Worm (Caenorhabditis elegans) whole organism, young adult: ENCODE results near the gene W02B12.12.

Source experiments
- C17E4.6 ChIP-seq: fragments of 200-800 bp; sonication (Bioruptor generic); IDR thresholded peaks from 2 replicates; pipeline ENCODE4 v1.3.6; 2022; ENCODE audit warnings: missing genetic modification reagents, missing genetic modification characterization, missing compliant biosample characterization
- F23B12.7 ChIP-seq: sonication (generic microtip); optimal IDR thresholded peaks from 2 replicates; lab custom pipeline; 2017; ENCODE audit warnings: missing genetic modification characterization, mild to moderate bottlenecking, missing compliant biosample characterization, antibody characterized with exemption, moderate library complexity; ENCODE audit not compliant: insufficient read depth
- F49E8.2 ChIP-seq: sonication (generic microtip); optimal IDR thresholded peaks from 3 replicates; lab custom pipeline; 2017; ENCODE audit warnings: missing genetic modification characterization, mild to moderate bottlenecking, missing compliant biosample characterization, antibody characterized with exemption, moderate library complexity; ENCODE audit not compliant: insufficient read depth
- F52B5.7 ChIP-seq: sonication (generic microtip); optimal IDR thresholded peaks from 2 replicates; lab custom pipeline; 2016; ENCODE audit warnings: mild to moderate bottlenecking, missing genetic modification characterization, missing compliant biosample characterization
- F55B11.4 ChIP-seq: sonication (generic microtip); optimal IDR thresholded peaks from 2 replicates; lab custom pipeline; 2016; ENCODE audit warnings: missing compliant biosample characterization, missing genetic modification characterization, borderline replicate concordance; ENCODE audit not compliant: insufficient read depth
- K11D2.4 ChIP-seq: fragments of 200-800 bp; sonication (Bioruptor generic); IDR thresholded peaks from 2 replicates; pipeline ENCODE4 v1.3.6; 2022; ENCODE audit warnings: missing genetic modification reagents, missing genetic modification characterization, missing compliant biosample characterization
- Y67H2A.10 ChIP-seq: fragments of 200-800 bp; sonication (Bioruptor generic); conservative IDR thresholded peaks from 2 replicates; pipeline ENCODE4 v1.3.6; 2022; ENCODE audit warnings: missing genetic modification reagents, missing genetic modification characterization, missing compliant biosample characterization
- Y95B8A.8 ChIP-seq: fragments of 200-800 bp; sonication (Bioruptor generic); IDR thresholded peaks from 2 replicates; pipeline ENCODE4 v1.3.6; 2022; ENCODE audit warnings: missing genetic modification reagents, missing genetic modification characterization, missing compliant biosample characterization
- akir-1 ChIP-seq: fragments of 200-800 bp; sonication (Bioruptor generic); optimal IDR thresholded peaks from 2 replicates; lab custom pipeline; 2018; ENCODE audit warnings: mild to moderate bottlenecking, missing genetic modification characterization, moderate library complexity, missing compliant biosample characterization
- cebp-2 ChIP-seq: fragments of 200-800 bp; sonication (Bioruptor generic); IDR thresholded peaks from 2 replicates; pipeline ENCODE4 v1.3.6; 2022; ENCODE audit warnings: missing genetic modification characterization, missing compliant biosample characterization
- ceh-40 ChIP-seq: fragments of 200-800 bp; sonication (Bioruptor generic); IDR thresholded peaks from 2 replicates; pipeline ENCODE4 v1.3.6; 2022; ENCODE audit warnings: missing genetic modification characterization, missing compliant biosample characterization
- ceh-58 ChIP-seq: fragments of 200-800 bp; sonication (Bioruptor generic); IDR thresholded peaks from 2 replicates; pipeline ENCODE4 v1.3.6; 2022; ENCODE audit warnings: missing genetic modification characterization, missing compliant biosample characterization
- ceh-79 ChIP-seq: sonication (generic microtip); optimal IDR thresholded peaks from 2 replicates; lab custom pipeline; 2017; ENCODE audit warnings: mild to moderate bottlenecking, missing genetic modification characterization, missing compliant biosample characterization
- ceh-91 ChIP-seq: fragments of 200-800 bp; sonication (Bioruptor generic); IDR thresholded peaks from 2 replicates; pipeline ENCODE4 v1.3.6; 2022; ENCODE audit warnings: missing genetic modification reagents, missing genetic modification characterization, missing compliant biosample characterization
- chd-7 ChIP-seq: sonication (generic microtip); optimal IDR thresholded peaks from 2 replicates; lab custom pipeline; 2016; ENCODE audit warnings: mild to moderate bottlenecking, missing genetic modification characterization, moderate library complexity, missing compliant biosample characterization
- dox-1 ChIP-seq: fragments of 200-800 bp; sonication (Bioruptor generic); IDR thresholded peaks from 2 replicates; pipeline ENCODE4 v1.3.6; 2022; ENCODE audit warnings: missing genetic modification reagents, missing genetic modification characterization, missing compliant biosample characterization
- egl-44 ChIP-seq: fragments of 200-800 bp; sonication (Bioruptor generic); IDR thresholded peaks from 2 replicates; pipeline ENCODE4 v1.3.6; 2022; ENCODE audit warnings: missing genetic modification reagents, missing genetic modification characterization, missing compliant biosample characterization
- egrh-3 ChIP-seq: fragments of 200-800 bp; sonication (Bioruptor generic); IDR thresholded peaks from 2 replicates; pipeline ENCODE4 v1.3.6; 2022; ENCODE audit warnings: missing genetic modification reagents, missing genetic modification characterization, missing compliant biosample characterization
- fkh-3 ChIP-seq: sonication (generic microtip); optimal IDR thresholded peaks from 2 replicates; lab custom pipeline; 2016; ENCODE audit warnings: mild to moderate bottlenecking, missing genetic modification characterization, missing compliant biosample characterization
- hlh-12 ChIP-seq: sonication (generic microtip); optimal IDR thresholded peaks from 2 replicates; lab custom pipeline; 2016; ENCODE audit warnings: missing genetic modification characterization, missing compliant biosample characterization
- let-607 ChIP-seq, 2 experiments: fragments of 200-800 bp in 1 of 2; sonication (Bioruptor generic) in 1 of 2; sonication (generic microtip) in 1 of 2; optimal IDR thresholded peaks; 2 replicates each; lab custom pipeline; 2016 to 2018; ENCODE audit warnings: mild to moderate bottlenecking in 2 of 2, missing compliant biosample characterization in 2 of 2, missing genetic modification characterization in 2 of 2, moderate library complexity in 2 of 2, missing genotype in 1 of 2
- lin-35 ChIP-seq, 3 experiments: fragments of 150-350 bp in 2 of 3; sonication (generic microtip) in 1 of 3; optimal IDR thresholded peaks; 2 replicates each; lab custom pipeline; 2014 to 2018; ENCODE audit warnings: missing biosample characterization in 3 of 3, missing genetic modification characterization in 3 of 3, missing genetic modification reagents in 3 of 3
- lir-1 ChIP-seq: fragments of 200-800 bp; sonication (Bioruptor generic); conservative IDR thresholded peaks from 2 replicates; pipeline ENCODE4 v1.3.6; 2022; ENCODE audit warnings: missing genetic modification reagents, missing genetic modification characterization, missing compliant biosample characterization
- madf-3 ChIP-seq: fragments of 200-800 bp; sonication (Bioruptor generic); IDR thresholded peaks from 2 replicates; pipeline ENCODE4 v1.3.6; 2022; ENCODE audit warnings: missing genetic modification reagents, missing genetic modification characterization, missing compliant biosample characterization
- nfya-1 ChIP-seq: sonication (generic microtip); optimal IDR thresholded peaks from 2 replicates; lab custom pipeline; 2017; ENCODE audit warnings: antibody characterized with exemption, missing compliant biosample characterization, missing genetic modification characterization, borderline replicate concordance; ENCODE audit not compliant: insufficient read depth
- nhr-80 ChIP-seq: sonication (generic microtip); optimal IDR thresholded peaks from 2 replicates; lab custom pipeline; 2016; ENCODE audit warnings: missing genetic modification characterization, missing compliant biosample characterization
- pha-4 ChIP-seq: fragments of 150-350 bp; sonication (generic microtip); optimal IDR thresholded peaks from 2 replicates; lab custom pipeline; 2014; ENCODE audit warnings: missing biosample characterization, missing genetic modification reagents, missing genetic modification characterization
- rcor-1 ChIP-seq: fragments of 200-800 bp; sonication (Bioruptor generic); IDR thresholded peaks from 2 replicates; pipeline ENCODE4 v1.3.6; 2022; ENCODE audit warnings: missing genetic modification reagents, missing genetic modification characterization, missing compliant biosample characterization
- repo-1 ChIP-seq: sonication (generic microtip); optimal IDR thresholded peaks from 2 replicates; lab custom pipeline; 2017; ENCODE audit warnings: mild to moderate bottlenecking, missing genetic modification characterization, missing compliant biosample characterization
- sea-2 ChIP-seq: fragments of 200-800 bp; sonication (Bioruptor generic); IDR thresholded peaks from 2 replicates; pipeline ENCODE4 v1.3.6; 2022; ENCODE audit warnings: missing genetic modification characterization, missing compliant biosample characterization
- somi-1 ChIP-seq: fragments of 200-800 bp; sonication (Bioruptor generic); optimal IDR thresholded peaks from 2 replicates; lab custom pipeline; 2018; ENCODE audit warnings: mild to moderate bottlenecking, missing genetic modification characterization, missing compliant biosample characterization
- tbp1 ChIP-seq: fragments of 200-800 bp; sonication (Bioruptor generic); optimal IDR thresholded peaks from 2 replicates; lab custom pipeline; 2018; ENCODE audit warnings: mild to moderate bottlenecking, missing genetic modification characterization, missing compliant biosample characterization
- zfh-2 ChIP-seq: fragments of 200-800 bp; sonication (Bioruptor generic); conservative IDR thresholded peaks from 2 replicates; pipeline ENCODE4 v1.3.6; 2022; ENCODE audit warnings: missing genetic modification reagents, missing genetic modification characterization, missing compliant biosample characterization
- zim-3 ChIP-seq: sonication (generic microtip); optimal IDR thresholded peaks from 2 replicates; lab custom pipeline; 2017; ENCODE audit warnings: mild to moderate bottlenecking, missing genetic modification characterization, moderate library complexity, missing compliant biosample characterization
- ztf-18 ChIP-seq: sonication (generic microtip); optimal IDR thresholded peaks from 2 replicates; lab custom pipeline; 2016; ENCODE audit warnings: missing genotype, mild to moderate bottlenecking, missing genetic modification characterization, missing compliant biosample characterization
- ztf-25 ChIP-seq: fragments of 200-800 bp; sonication (Bioruptor generic); IDR thresholded peaks from 2 replicates; pipeline ENCODE4 v1.3.6; 2022; ENCODE audit warnings: missing genetic modification reagents, missing genetic modification characterization, missing compliant biosample characterization
- ztf-6 ChIP-seq: fragments of 200-800 bp; sonication (Bioruptor generic); IDR thresholded peaks from 2 replicates; pipeline ENCODE4 v1.3.6; 2022; ENCODE audit warnings: missing genetic modification reagents, missing genetic modification characterization, missing compliant biosample characterization

The W02B12.12 gene

DNA sequence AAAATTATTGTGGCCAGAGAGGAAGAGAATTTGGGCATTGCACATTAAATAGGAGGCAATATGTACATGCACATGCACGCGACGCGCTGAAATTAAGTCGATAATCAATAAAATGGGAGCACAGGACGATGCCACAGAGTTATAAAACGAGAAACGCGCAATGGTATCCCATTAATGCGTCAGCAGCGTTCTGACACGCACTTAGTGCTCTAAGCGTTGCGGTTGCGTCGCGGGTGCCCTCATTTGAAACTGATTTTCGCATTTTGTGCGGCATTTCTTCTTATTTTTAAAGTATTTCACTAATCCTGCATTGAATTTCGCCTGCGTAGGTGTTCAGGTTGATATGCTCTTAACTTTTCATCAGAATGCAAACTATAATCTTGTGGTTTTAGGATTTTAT, 26.0 kb downstream of the W02B12.12 start, which contains the start of gene rsp-1 (continued):
- TF ChIP-seq F23B12.7 (peak; percentile 85), lin-35 (GFP tag; optimal IDR thresholded peaks at IDR 0.05; lab: Kevin White, UChicago) (peak in 2 of 3 experiments; percentile 74 to 93)

DNA sequence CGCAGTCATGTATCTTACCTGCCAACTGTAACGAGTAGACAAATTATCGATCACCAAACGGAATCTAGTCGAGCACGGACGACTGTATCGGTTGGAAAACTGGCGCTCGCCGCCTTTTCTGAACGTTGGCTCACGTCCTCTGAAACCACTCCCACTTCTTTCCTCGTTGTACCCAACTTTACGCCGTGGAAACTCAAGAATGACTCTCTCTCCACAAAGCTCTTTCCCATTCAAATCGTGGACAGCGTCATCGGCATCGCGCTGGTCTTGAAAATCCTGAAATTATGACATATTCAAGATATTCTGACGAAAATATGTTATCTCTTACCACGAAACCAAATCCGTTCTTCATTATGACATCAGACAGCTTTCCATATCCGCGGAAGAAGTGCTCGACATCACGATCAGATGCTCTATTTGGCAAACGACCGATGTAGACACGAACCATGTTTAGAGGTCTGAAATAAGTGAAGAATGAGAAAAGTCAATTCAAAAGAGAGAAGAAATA, 26.4 kb downstream of the W02B12.12 start, which contains the start of gene rsp-2:
Gene rsp-2 (minus strand): TSS at position 458 of the 508 bp plus-strand sequence.
- TF ChIP-seq nfya-1 (tag; lab: Kevin White, UChicago) (no peak), ztf-18 (no peak), dox-1 (GFP tag; lab: Robert Waterston, UW) (no peak), repo-1 (tag; lab: Kevin White, UChicago) (no peak), madf-3 (GFP tag; lab: Robert Waterston, UW) (no peak), F52B5.7 (tag; lab: Kevin White, UChicago) (no peak), K11D2.4 (GFP tag; lab: Robert Waterston, UW) (no peak), Y95B8A.8 (GFP tag; lab: Robert Waterston, UW) (no peak), ztf-6 (no peak), ztf-25 (no peak), sea-2 (no peak), tbp1 (GFP tag; lab: Kevin White, UChicago) (no peak), egrh-3 (no peak), Y67H2A.10 (GFP tag; lab: Robert Waterston, UW) (no peak), lir-1 (no peak), C17E4.6 (GFP tag; lab: Robert Waterston, UW) (no peak), egl-44 (no peak), let-607 (tag; optimal IDR thresholded peaks at IDR 0.05; lab: Kevin White, UChicago) (no peak)

DNA sequence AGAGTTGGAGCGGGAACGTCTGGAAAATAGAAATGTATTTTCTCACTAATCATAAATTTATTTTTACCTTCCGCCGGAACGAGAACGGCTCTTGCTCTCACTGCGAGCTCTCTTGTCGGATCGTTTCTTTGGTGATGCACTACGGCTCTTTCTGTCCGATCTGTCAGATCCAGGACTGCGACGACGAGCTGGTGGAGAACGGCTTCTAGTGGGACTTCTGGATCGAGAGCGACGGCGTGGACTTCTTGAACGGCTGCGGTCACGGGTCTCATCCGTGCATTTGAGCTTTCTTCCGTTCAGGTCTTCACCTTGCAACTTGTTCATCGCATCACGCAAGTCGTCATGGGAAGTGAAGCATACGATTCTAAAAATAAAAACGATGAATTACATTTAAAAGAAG, 27.2 kb downstream of the W02B12.12 start:
- peak; percentile 28; the same call in 1 of the 2 replicates for TF ChIP-seq egrh-3
- TF ChIP-seq fkh-3 (tag; lab: Kevin White, UChicago): peak; percentile 2
- no peak for TF ChIP-seq hlh-12
- TF ChIP-seq zfh-2 (GFP tag; lab: Robert Waterston, UW): peak; percentile 78

DNA sequence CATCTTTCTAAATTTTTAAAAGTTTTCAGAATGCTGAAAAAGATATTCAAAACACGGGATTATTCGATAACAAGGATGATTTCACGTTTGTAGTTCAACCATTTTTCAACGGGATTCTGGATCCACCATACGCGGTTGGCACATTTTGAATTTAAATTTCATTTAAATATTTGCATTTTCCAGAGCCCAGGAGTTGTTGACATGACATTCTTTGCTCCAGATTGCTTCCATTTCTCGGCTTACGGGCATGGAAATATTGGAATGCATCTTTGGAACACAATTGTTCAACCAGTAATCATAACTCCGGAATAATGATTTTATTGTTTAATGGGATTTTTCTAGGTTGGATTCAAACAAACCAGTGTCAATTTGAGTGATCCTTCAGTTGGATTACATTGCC, 28.1 kb downstream of the W02B12.12 start:
- peak in 1 of 3 experiments; percentile 3 for TF ChIP-seq lin-35 (GFP tag; optimal IDR thresholded peaks at IDR 0.05; lab: Kevin White, UChicago)
- TF ChIP-seq ceh-79 (tag; lab: Kevin White, UChicago): no peak
- TF ChIP-seq, all 124 proteins: peak for 1

DNA sequence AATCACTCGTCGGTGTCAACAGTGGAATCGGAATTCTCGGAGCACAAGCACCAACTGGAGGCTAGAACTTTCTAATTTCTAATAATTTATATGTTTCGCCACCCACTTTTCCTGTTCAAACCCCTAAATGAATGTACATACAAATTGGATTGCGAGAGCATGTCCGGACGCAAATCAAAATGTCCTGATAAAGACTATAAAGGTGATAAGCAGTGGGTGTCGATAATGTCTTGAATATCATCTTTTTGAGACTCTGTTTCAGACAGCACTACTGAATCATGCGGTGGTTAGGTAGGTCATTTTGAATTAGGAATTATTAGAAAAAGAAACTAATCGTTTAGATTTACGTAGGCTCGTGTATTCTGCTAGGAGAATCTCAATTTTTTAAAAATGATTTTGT, 30.2 kb downstream of the W02B12.12 start, which contains the start of gene W02B12.1:
Gene W02B12.1 (plus strand): TSS at position 269 of the 400 bp plus-strand sequence.
- TF ChIP-seq chd-7 (tag; lab: Kevin White, UChicago) (no peak), F49E8.2 (tag; lab: Kevin White, UChicago) (no peak), nhr-80 (peak; percentile 73), ceh-79 (tag; lab: Kevin White, UChicago) (no peak), akir-1 (GFP tag; lab: Kevin White, UChicago) (no peak), cebp-2 (GFP tag; lab: Robert Waterston, UW) (no peak)
- TF ChIP-seq, all 124 proteins: peak for 1

DNA sequence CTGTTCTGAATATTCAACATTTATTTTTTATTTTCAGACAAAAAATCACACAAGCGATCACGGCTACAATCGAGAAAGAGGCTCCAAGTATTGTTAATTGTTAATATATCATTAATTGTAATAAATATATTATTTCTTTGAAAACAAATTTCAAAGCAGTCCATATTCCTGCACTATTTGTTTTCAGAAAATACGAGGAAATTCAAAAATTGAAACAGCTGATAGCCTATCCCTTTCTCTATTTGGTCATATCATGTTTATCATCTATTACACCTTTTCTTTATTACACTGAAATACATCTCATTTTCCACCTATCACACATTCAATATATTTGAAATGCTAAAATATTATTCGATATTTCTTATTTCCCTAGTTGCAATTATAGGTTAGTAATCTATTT, 34.0 kb downstream of the W02B12.12 start, which contains the start of gene W02B12.13:
Gene W02B12.13 (plus strand): TSS at position 301 of the 400 bp plus-strand sequence.
- TF ChIP-seq zim-3 (tag; lab: Kevin White, UChicago) (no peak), somi-1 (GFP tag; lab: Kevin White, UChicago) (no peak), ceh-91 (GFP tag; lab: Robert Waterston, UW) (no peak), rcor-1 (GFP tag; lab: Robert Waterston, UW) (no peak), ceh-58 (GFP tag; lab: Robert Waterston, UW) (no peak), F55B11.4 (tag; lab: Kevin White, UChicago) (no peak), ceh-40 (GFP tag; lab: Robert Waterston, UW) (no peak), pha-4 (no peak)
